Worm (Caenorhabditis elegans) whole organism, L3 larva: Measurements from ENCODE around the gene F44A6.3.

ENCODE experiments used
- ceh-82 ChIP-seq: fragments of 150-350 bp; optimal IDR thresholded peaks from 2 replicates; lab custom pipeline; 2014; ENCODE audit warnings: missing biosample characterization, missing genetic modification characterization
- elt-3 ChIP-seq, 3 experiments: fragments of 150-350 bp in 1 of 3; sonication (generic microtip) in 2 of 3; optimal IDR thresholded peaks; 2 replicates in 2 of 3; 4 replicates in 1 of 3; lab custom pipeline; 2014 to 2017; ENCODE audit warnings: missing biosample characterization in 3 of 3, missing genetic modification characterization in 3 of 3
- fos-1 ChIP-seq: fragments of 150-350 bp; optimal IDR thresholded peaks from 2 replicates; lab custom pipeline; 2014; ENCODE audit warnings: missing biosample characterization, missing genetic modification characterization
- jun-1 ChIP-seq: fragments of 150-350 bp; optimal IDR thresholded peaks from 2 replicates; lab custom pipeline; 2014; ENCODE audit warnings: missing biosample characterization, missing genetic modification reagents, missing genetic modification characterization
- lin-39 ChIP-seq: fragments of 150-350 bp; optimal IDR thresholded peaks from 2 replicates; lab custom pipeline; 2018; ENCODE audit warnings: missing biosample characterization, missing genetic modification reagents, missing genetic modification characterization
- lsy-12 ChIP-seq: sonication (generic microtip); optimal IDR thresholded peaks from 2 replicates; lab custom pipeline; 2016; ENCODE audit warnings: mild to moderate bottlenecking, missing genetic modification characterization, missing compliant biosample characterization
- nhr-12 ChIP-seq: fragments of 150-350 bp; optimal IDR thresholded peaks from 2 replicates; lab custom pipeline; 2014; ENCODE audit warnings: missing biosample characterization, missing genetic modification characterization
- nhr-23 ChIP-seq: fragments of 150-350 bp; optimal IDR thresholded peaks from 2 replicates; lab custom pipeline; 2014; ENCODE audit warnings: missing biosample characterization, missing genetic modification reagents, missing genetic modification characterization
- nhr-237 ChIP-seq: fragments of 150-350 bp; optimal IDR thresholded peaks from 2 replicates; lab custom pipeline; 2014; ENCODE audit warnings: missing biosample characterization, missing genetic modification characterization
- nhr-77 ChIP-seq: fragments of 150-350 bp; optimal IDR thresholded peaks from 2 replicates; lab custom pipeline; 2014; ENCODE audit warnings: missing biosample characterization, missing genetic modification characterization
- pha-4 ChIP-seq: fragments of 150-350 bp; optimal IDR thresholded peaks from 2 replicates; lab custom pipeline; 2014; ENCODE audit warnings: missing biosample characterization, missing genetic modification reagents, missing genetic modification characterization
- snpc-4 ChIP-seq: fragments of 150-350 bp; optimal IDR thresholded peaks from 2 replicates; lab custom pipeline; 2014; ENCODE audit warnings: missing biosample characterization, missing genetic modification characterization
- zag-1 ChIP-seq: fragments of 150-350 bp; optimal IDR thresholded peaks from 2 replicates; lab custom pipeline; 2014; ENCODE audit warnings: missing biosample characterization, missing genetic modification characterization
- ztf-11 ChIP-seq: fragments of 150-350 bp; optimal IDR thresholded peaks from 2 replicates; lab custom pipeline; 2014; ENCODE audit warnings: missing biosample characterization, missing genetic modification characterization

ce11 chrX:10206008-10206407 lies 6.6 kb upstream of the F44A6.3 start:
- TF ChIP-seq snpc-4 (no peak), ztf-11 (tag; lab: Kevin White, UChicago) (no peak), nhr-12 (no peak), nhr-77 (no peak), zag-1 (tag; lab: Kevin White, UChicago) (no peak), elt-3 (tag; optimal IDR thresholded peaks at IDR 0.05; lab: Kevin White, UChicago) (no peak), lsy-12 (tag; lab: Kevin White, UChicago) (no peak), ceh-82 (tag; lab: Kevin White, UChicago) (no peak), fos-1 (no peak), nhr-237 (no peak), pha-4 (no peak), nhr-23 (tag; lab: Kevin White, UChicago) (no peak), lin-39 (tag; lab: Kevin White, UChicago) (no peak), jun-1 (tag; lab: Kevin White, UChicago) (no peak)
